Fruit fly (Drosophila melanogaster): ENCODE measurements around the gene CG5854.
A peak's percentile ranks its signal among the peaks of the same experiment; 100 is the strongest.

CG5854 gene

DNA sequence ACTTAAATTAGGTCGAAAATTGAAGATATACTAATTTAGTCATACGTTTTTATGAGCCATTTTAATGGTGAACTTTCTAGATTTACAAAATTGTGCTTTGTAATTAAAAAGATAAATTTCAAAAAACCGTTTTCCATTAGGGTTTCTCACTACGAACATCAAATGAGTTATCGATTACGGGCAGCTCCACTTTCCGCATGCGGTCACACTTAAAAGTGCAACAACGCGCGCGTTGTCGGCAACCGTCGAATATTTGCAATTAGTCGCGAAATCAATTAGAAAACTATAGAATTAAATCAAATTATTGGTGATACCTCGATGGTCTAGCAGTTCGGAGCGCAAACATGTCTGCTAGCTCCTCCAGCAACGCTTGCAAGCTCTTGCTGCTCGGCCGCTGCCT, 9.5 kb upstream of the CG5854 start, which contains the start of gene Ndc1:
Gene Ndc1, plus strand, starts transcription at position 200 of the 400 bp plus-strand sequence.
- TF ChIP-seq lola (GFP tag; optimal IDR thresholded peaks at IDR 0.05), result no peak
- TF ChIP-seq woc (GFP tag; optimal IDR thresholded peaks at IDR 0.05), result no peak
- TF ChIP-seq sage (GFP tag; optimal IDR thresholded peaks at IDR 0.05), result no peak
- no peak for TF ChIP-seq GATAd (GFP tag; optimal IDR thresholded peaks at IDR 0.05)
- no peak for TF ChIP-seq jim (GFP tag; optimal IDR thresholded peaks at IDR 0.05)
- TF ChIP-seq Jra (GFP tag; optimal IDR thresholded peaks at IDR 0.05), result no peak
- no peak for TF ChIP-seq sv (GFP tag; optimal IDR thresholded peaks at IDR 0.05)
- TF ChIP-seq Sp1 (GFP tag; optimal IDR thresholded peaks at IDR 0.05), result no peak
- no peak for TF ChIP-seq CG9705 (GFP tag; optimal IDR thresholded peaks at IDR 0.05)
- no peak for TF ChIP-seq Rel (GFP tag; optimal IDR thresholded peaks at IDR 0.05)
- TF ChIP-seq Rel (tag; optimal IDR thresholded peaks at IDR 0.05), result no peak
- TF ChIP-seq Dif (GFP tag; optimal IDR thresholded peaks at IDR 0.05; ENCODE audit: partially characterized antibody), result no peak
- TF ChIP-seq Abd-B (GFP tag; optimal IDR thresholded peaks at IDR 0.05), result no peak

DNA sequence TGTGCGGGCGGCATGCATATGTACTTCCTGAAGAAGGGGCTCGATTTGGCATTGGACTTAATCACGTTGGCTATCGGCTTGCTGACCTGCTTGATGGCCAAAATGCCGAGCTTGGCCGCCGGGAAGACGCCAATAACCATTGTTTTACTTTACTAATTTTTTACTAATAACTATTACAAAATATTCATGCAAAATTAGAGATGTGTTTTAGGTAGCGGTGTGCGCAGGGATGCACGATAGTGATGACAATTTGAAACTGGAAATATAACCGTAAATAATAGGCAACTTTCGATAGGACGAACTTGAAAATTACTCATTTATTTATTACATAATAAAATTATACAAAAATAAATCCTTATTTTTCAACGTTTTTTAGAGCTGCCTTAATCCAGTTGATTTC, 6.3 kb upstream of the CG5854 start, which contains the start of gene CG13601:
Gene CG13601, minus strand, starts transcription at position 206 of the 400 bp plus-strand sequence.
- TF ChIP-seq dsf (GFP tag; optimal IDR thresholded peaks at IDR 0.05; ENCODE audit: borderline replicate concordance) (no peak), lola (GFP tag; optimal IDR thresholded peaks at IDR 0.05) (no peak), Hr78 (GFP tag; optimal IDR thresholded peaks at IDR 0.05) (no peak), HLH106 (tag; optimal IDR thresholded peaks at IDR 0.05) (peak; percentile 26), Mio (GFP tag; optimal IDR thresholded peaks at IDR 0.05) (no peak), CG9705 (GFP tag; optimal IDR thresholded peaks at IDR 0.05) (no peak), Hnf4 (GFP tag; optimal IDR thresholded peaks at IDR 0.05) (no peak), rgr (GFP tag; optimal IDR thresholded peaks at IDR 0.05) (peak; percentile 5), ey (GFP tag; optimal IDR thresholded peaks at IDR 0.05) (peak; percentile 23), dl (GFP tag; optimal IDR thresholded peaks at IDR 0.05; ENCODE audit: insufficient read depth in 1 of 2, partially characterized antibody in 2 of 2) (no peak), pan (optimal IDR thresholded peaks at IDR 0.05) (no peak), Sp1 (GFP tag; optimal IDR thresholded peaks at IDR 0.05) (no peak), h (GFP tag; optimal IDR thresholded peaks at IDR 0.05) (peak; percentile 4), Dfd (GFP tag; optimal IDR thresholded peaks at IDR 0.05) (no peak), Hr83 (GFP tag; optimal IDR thresholded peaks at IDR 0.05; ENCODE audit: poor library complexity, severe bottlenecking) (peak; percentile 31), fru (GFP tag; optimal IDR thresholded peaks at IDR 0.05) (no peak), Dif (GFP tag; optimal IDR thresholded peaks at IDR 0.05; ENCODE audit: partially characterized antibody) (no peak), OdsH (GFP tag; optimal IDR thresholded peaks at IDR 0.05) (peak; percentile 17), woc (GFP tag; optimal IDR thresholded peaks at IDR 0.05) (peak; percentile 3), Jra (GFP tag; optimal IDR thresholded peaks at IDR 0.05) (peak; percentile 21), psq (GFP tag; optimal IDR thresholded peaks at IDR 0.05) (no peak), br (GFP tag; optimal IDR thresholded peaks at IDR 0.05) (no peak), tai (GFP tag; optimal IDR thresholded peaks at IDR 0.05) (no peak), CrebA (GFP tag; optimal IDR thresholded peaks at IDR 0.05; ENCODE audit: borderline replicate concordance) (no peak), Abd-B (GFP tag; optimal IDR thresholded peaks at IDR 0.05) (no peak), dmrt93B (GFP tag; optimal IDR thresholded peaks at IDR 0.05) (no peak), brk (GFP tag; optimal IDR thresholded peaks at IDR 0.05) (no peak), jim (GFP tag; optimal IDR thresholded peaks at IDR 0.05) (no peak), sv (GFP tag; optimal IDR thresholded peaks at IDR 0.05) (peak; percentile 16), sage (GFP tag; optimal IDR thresholded peaks at IDR 0.05) (no peak), GATAd (GFP tag; optimal IDR thresholded peaks at IDR 0.05) (no peak), Myc (optimal IDR thresholded peaks at IDR 0.05) (no peak), N (GFP tag; optimal IDR thresholded peaks at IDR 0.05) (no peak), Vsx2 (GFP tag; optimal IDR thresholded peaks at IDR 0.05; ENCODE audit: partially characterized antibody) (no peak), foxo (GFP tag; optimal IDR thresholded peaks at IDR 0.05) (peak in 1 of 2 experiments; percentile 47), Rel (GFP tag; optimal IDR thresholded peaks at IDR 0.05) (no peak), Rel (tag; optimal IDR thresholded peaks at IDR 0.05) (no peak), usp (GFP tag; optimal IDR thresholded peaks at IDR 0.05) (no peak), CG32264 (GFP tag; optimal IDR thresholded peaks at IDR 0.05) (no peak)

Measured in whole organism, wandering third instar larva.